Fruit fly (Drosophila melanogaster): ENCODE data around the gene CG14711.

CG14711 gene

dm6 chr3R:11613252-11614036 is 9.7 kb upstream of the CG14711 start (continued):
- TF ChIP-seq CrebB (tag; optimal IDR thresholded peaks at IDR 0.05) (no peak), CG3838 (GFP tag; optimal IDR thresholded peaks at IDR 0.05) (no peak), MESR4 (GFP tag; optimal IDR thresholded peaks at IDR 0.05) (no peak), oc (tag; optimal IDR thresholded peaks at IDR 0.05) (peak; percentile 36), fd3F (GFP tag; optimal IDR thresholded peaks at IDR 0.05) (peak; percentile 43), z (GFP tag; IDR thresholded peaks at IDR 0.05) (no peak), emc (GFP tag; optimal IDR thresholded peaks at IDR 0.05) (peak; percentile 30), Eip74EF (GFP tag; optimal IDR thresholded peaks at IDR 0.05) (peak in 1 of 2 experiments; percentile 51), slp2 (GFP tag; optimal IDR thresholded peaks at IDR 0.05) (peak; percentile 24), Mad (GFP tag; optimal IDR thresholded peaks at IDR 0.05) (peak; percentile 45), chif (GFP tag; optimal IDR thresholded peaks at IDR 0.05) (peak; percentile 61 to 89), toy (GFP tag; IDR thresholded peaks at IDR 0.05) (no peak), slou (GFP tag; optimal IDR thresholded peaks at IDR 0.05) (peak; percentile 61), hth (optimal IDR thresholded peaks at IDR 0.05) (no peak), CG10543 (GFP tag; optimal IDR thresholded peaks at IDR 0.05) (no peak), so (GFP tag; IDR thresholded peaks at IDR 0.05) (peak; percentile 55; the same call in 1 of the 3 replicates), dmrt99B (tag; optimal IDR thresholded peaks at IDR 0.05) (peak; percentile 46), CG2120 (GFP tag; optimal IDR thresholded peaks at IDR 0.05) (peak; percentile 68), CG11723 (GFP tag; optimal IDR thresholded peaks at IDR 0.05) (no peak), CG13123 (GFP tag; optimal IDR thresholded peaks at IDR 0.05) (peak; percentile 27), CoRest (tag; optimal IDR thresholded peaks at IDR 0.05) (peak; percentile 72), CG12219 (GFP tag; optimal IDR thresholded peaks at IDR 0.05) (no peak), tx (GFP tag; optimal IDR thresholded peaks at IDR 0.05) (peak; percentile 42), sc (optimal IDR thresholded peaks at IDR 0.05) (no peak), sc (GFP tag; optimal IDR thresholded peaks at IDR 0.05) (peak; percentile 22), CG9437 (GFP tag; optimal IDR thresholded peaks at IDR 0.05) (no peak), CG4282 (GFP tag; optimal IDR thresholded peaks at IDR 0.05) (peak; percentile 7), lmd (GFP tag; IDR thresholded peaks at IDR 0.05) (peak; percentile 69), Taf1 (GFP tag; IDR thresholded peaks at IDR 0.05) (no peak), pnt (GFP tag; optimal IDR thresholded peaks at IDR 0.05) (no peak), CG7928 (GFP tag; optimal IDR thresholded peaks at IDR 0.05) (no peak), CG16779 (GFP tag; IDR thresholded peaks at IDR 0.05) (peak; percentile 13; the same call in 1 of the 2 replicates), CG18764 (GFP tag; optimal IDR thresholded peaks at IDR 0.05) (peak; percentile 55), CG6689 (GFP tag; IDR thresholded peaks at IDR 0.05) (0 out of 2 replicates have a peak, but pooled peaks have one; percentile 37), CG4730 (GFP tag; IDR thresholded peaks at IDR 0.05) (peak; percentile 65), Fer3 (tag; optimal IDR thresholded peaks at IDR 0.05) (peak; percentile 35), CG7372 (GFP tag; IDR thresholded peaks at IDR 0.05) (peak; percentile 55; the same call in 1 of the 2 replicates), CG14710 (tag; optimal IDR thresholded peaks at IDR 0.05) (peak; percentile 47), Dbx (GFP tag; IDR thresholded peaks at IDR 0.05) (peak; percentile 79), CG2116 (GFP tag; optimal IDR thresholded peaks at IDR 0.05) (peak; percentile 17), tin (GFP tag; optimal IDR thresholded peaks at IDR 0.05) (peak; percentile 66), shn (GFP tag; optimal IDR thresholded peaks at IDR 0.05) (peak; percentile 38), lov (optimal IDR thresholded peaks at IDR 0.05) (no peak), lov (GFP tag; IDR thresholded peaks at IDR 0.05) (peak; percentile 72; the same call in 1 of the 3 replicates), pb (GFP tag; optimal IDR thresholded peaks at IDR 0.05) (no peak), CG4404 (GFP tag; IDR thresholded peaks at IDR 0.05) (peak; percentile 45), CG11093 (GFP tag; IDR thresholded peaks at IDR 0.05) (0 out of 3 replicates have a peak, but pooled peaks have one; percentile 28), twi (tag; optimal IDR thresholded peaks at IDR 0.05) (peak; percentile 32), Atf3 (GFP tag; optimal IDR thresholded peaks at IDR 0.05) (peak; percentile 24), Ets97D (GFP tag; optimal IDR thresholded peaks at IDR 0.05) (peak; percentile 50), Ptx1 (GFP tag; IDR thresholded peaks at IDR 0.05) (peak; percentile 82)

Measured in whole organism, embryonic.